Fruit fly (Drosophila melanogaster): ENCODE measurements around the gene muc.

muc gene

dm6 chr2L:7422429-7423283 is 4.0 kb upstream of the muc start (continued):
- TF ChIP-seq cg (GFP tag; optimal IDR thresholded peaks at IDR 0.05): peak; percentile 55
- TF ChIP-seq Hey (tag; optimal IDR thresholded peaks at IDR 0.05): no peak
- TF ChIP-seq Dp (GFP tag; optimal IDR thresholded peaks at IDR 0.05): no peak
- no peak for TF ChIP-seq twi (tag; optimal IDR thresholded peaks at IDR 0.05)
- TF ChIP-seq CG12299 (tag; optimal IDR thresholded peaks at IDR 0.05): no peak
- TF ChIP-seq ttk (GFP tag; IDR thresholded peaks at IDR 0.05): 0 out of 2 replicates have a peak, but pooled peaks have one; percentile 8
- TF ChIP-seq CG2116 (GFP tag; optimal IDR thresholded peaks at IDR 0.05): no peak
- no peak for TF ChIP-seq CG7271 (tag; optimal IDR thresholded peaks at IDR 0.05)
- no peak for TF ChIP-seq Antp (GFP tag; optimal IDR thresholded peaks at IDR 0.05)
- no peak for TF ChIP-seq Deaf1 (tag; optimal IDR thresholded peaks at IDR 0.05)
- TF ChIP-seq jing (GFP tag; optimal IDR thresholded peaks at IDR 0.05): no peak
- no peak for TF ChIP-seq tup (GFP tag; optimal IDR thresholded peaks at IDR 0.05)
- no peak for TF ChIP-seq insv (GFP tag; optimal IDR thresholded peaks at IDR 0.05)
- no peak for TF ChIP-seq CG13296 (GFP tag; optimal IDR thresholded peaks at IDR 0.05)
- no peak for TF ChIP-seq ewg (GFP tag; optimal IDR thresholded peaks at IDR 0.05)
- no peak for TF ChIP-seq CG6689 (GFP tag; IDR thresholded peaks at IDR 0.05)
- TF ChIP-seq CG11456 (GFP tag; IDR thresholded peaks at IDR 0.05): no peak
- TF ChIP-seq Lpt (GFP tag; optimal IDR thresholded peaks at IDR 0.05): no peak
- no peak for TF ChIP-seq YL-1 (GFP tag; optimal IDR thresholded peaks at IDR 0.05)
- TF ChIP-seq Adf1 (GFP tag; IDR thresholded peaks at IDR 0.05): no peak
- TF ChIP-seq rib (GFP tag; IDR thresholded peaks at IDR 0.05): peak; percentile 28; the same call in 1 of the 2 replicates
- TF ChIP-seq CG11247 (GFP tag; IDR thresholded peaks at IDR 0.05): no peak
- no peak for TF ChIP-seq CG16815 (GFP tag; optimal IDR thresholded peaks at IDR 0.05)
- TF ChIP-seq CG14050 (GFP tag; IDR thresholded peaks at IDR 0.05): no peak
- no peak for TF ChIP-seq chinmo (GFP tag; IDR thresholded peaks at IDR 0.05; ENCODE audit: partially characterized antibody)
- TF ChIP-seq D19B (GFP tag; optimal IDR thresholded peaks at IDR 0.05): no peak
- no peak for TF ChIP-seq sens-2 (GFP tag; IDR thresholded peaks at IDR 0.05)
- TF ChIP-seq CG1647 (GFP tag; optimal IDR thresholded peaks at IDR 0.05): no peak
- TF ChIP-seq Neu2 (GFP tag; optimal IDR thresholded peaks at IDR 0.05; ENCODE audit: borderline replicate concordance): no peak
- no peak for TF ChIP-seq CG18619 (GFP tag; optimal IDR thresholded peaks at IDR 0.05)
- no peak for TF ChIP-seq CG2129 (GFP tag; IDR thresholded peaks at IDR 0.05; ENCODE audit: partially characterized antibody)
- TF ChIP-seq jumu (GFP tag; optimal IDR thresholded peaks at IDR 0.05): no peak
- no peak for TF ChIP-seq Hr78 (GFP tag; optimal IDR thresholded peaks at IDR 0.05)
- TF ChIP-seq dysf (GFP tag; IDR thresholded peaks at IDR 0.05): no peak
- TF ChIP-seq maf-S (GFP tag; optimal IDR thresholded peaks at IDR 0.05): no peak
- no peak for TF ChIP-seq h (optimal IDR thresholded peaks at IDR 0.05)
- no peak for TF ChIP-seq Kr (GFP tag; optimal IDR thresholded peaks at IDR 0.05)
- TF ChIP-seq odd (GFP tag; optimal IDR thresholded peaks at IDR 0.05): no peak
- no peak for TF ChIP-seq CG13424 (tag; optimal IDR thresholded peaks at IDR 0.05)
- TF ChIP-seq fd102C (GFP tag; optimal IDR thresholded peaks at IDR 0.05): no peak
- TF ChIP-seq CG10147 (GFP tag; optimal IDR thresholded peaks at IDR 0.05): no peak
- TF ChIP-seq kah (GFP tag; optimal IDR thresholded peaks at IDR 0.05): no peak
- no peak for TF ChIP-seq tna (GFP tag; IDR thresholded peaks at IDR 0.05; ENCODE audit: partially characterized antibody)
- TF ChIP-seq B-H2 (GFP tag; optimal IDR thresholded peaks at IDR 0.05): no peak
- TF ChIP-seq ro (GFP tag; IDR thresholded peaks at IDR 0.05): no peak
- no peak for TF ChIP-seq CG14860 (GFP tag; IDR thresholded peaks at IDR 0.05; ENCODE audit: partially characterized antibody)
- no peak for TF ChIP-seq CG8765 (GFP tag; IDR thresholded peaks at IDR 0.05)
- TF ChIP-seq CG13775 (GFP tag; optimal IDR thresholded peaks at IDR 0.05): no peak
- TF ChIP-seq trh (GFP tag; optimal IDR thresholded peaks at IDR 0.05): no peak

All from whole organism, embryonic.